Worm (Caenorhabditis elegans) whole organism, L4/young adult: ENCODE measurements around the gene fkb-1.
A peak's percentile ranks its signal among the peaks of the same experiment; 100 is the strongest.

Experiments
- W03F9.2 ChIP-seq: fragments of 150-350 bp; optimal IDR thresholded peaks from 2 replicates; lab custom pipeline; 2014; ENCODE audit warnings: missing biosample characterization, missing genetic modification characterization
- dao-5 ChIP-seq: sonication (generic microtip); optimal IDR thresholded peaks from 2 replicates; lab custom pipeline; 2016; ENCODE audit warnings: missing genotype, missing genetic modification characterization, moderate library complexity, missing compliant biosample characterization
- him-1 ChIP-seq: sonication (generic microtip); optimal IDR thresholded peaks from 2 replicates; lab custom pipeline; 2016; ENCODE audit warnings: missing genotype, missing genetic modification reagents, missing genetic modification characterization, missing compliant biosample characterization

DNA sequence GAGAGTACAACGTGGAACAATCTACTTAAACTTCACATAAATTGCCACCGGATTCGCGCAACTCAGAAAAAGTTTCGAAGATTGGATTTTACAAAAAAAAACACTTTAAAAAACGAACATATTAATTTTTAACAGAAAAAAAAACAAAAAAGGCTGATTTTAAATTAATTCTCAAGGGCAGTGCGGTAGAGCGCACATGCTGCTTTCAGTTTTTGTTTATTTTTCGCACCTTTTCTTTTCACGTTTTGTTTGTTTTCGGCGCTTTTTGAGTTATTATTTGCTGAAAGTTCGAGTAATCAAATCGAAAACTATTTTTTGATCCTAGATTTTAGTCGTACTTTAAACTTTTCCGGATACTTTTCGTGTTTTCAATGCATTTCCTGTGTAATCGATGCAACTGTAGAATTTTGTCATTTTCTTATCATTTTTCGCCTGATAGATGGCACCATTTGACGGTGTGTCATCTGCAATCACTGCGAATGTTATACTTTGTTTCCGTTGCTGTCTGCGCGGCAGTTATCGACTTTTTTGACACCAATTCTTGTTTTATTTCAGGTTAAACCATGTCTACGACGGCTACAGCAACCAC lies 16.3 kb upstream of the fkb-1 start, which contains the start of gene F13H10.8:
- TF ChIP-seq him-1 (tag; lab: Kevin White, UChicago) = no peak
- peak; percentile 61 for TF ChIP-seq W03F9.2 (tag; lab: Kevin White, UChicago)
- TF ChIP-seq dao-5 (tag; lab: Kevin White, UChicago) = no peak
